Fruit fly (Drosophila melanogaster): ENCODE measurements around the gene fuss.

DNA sequence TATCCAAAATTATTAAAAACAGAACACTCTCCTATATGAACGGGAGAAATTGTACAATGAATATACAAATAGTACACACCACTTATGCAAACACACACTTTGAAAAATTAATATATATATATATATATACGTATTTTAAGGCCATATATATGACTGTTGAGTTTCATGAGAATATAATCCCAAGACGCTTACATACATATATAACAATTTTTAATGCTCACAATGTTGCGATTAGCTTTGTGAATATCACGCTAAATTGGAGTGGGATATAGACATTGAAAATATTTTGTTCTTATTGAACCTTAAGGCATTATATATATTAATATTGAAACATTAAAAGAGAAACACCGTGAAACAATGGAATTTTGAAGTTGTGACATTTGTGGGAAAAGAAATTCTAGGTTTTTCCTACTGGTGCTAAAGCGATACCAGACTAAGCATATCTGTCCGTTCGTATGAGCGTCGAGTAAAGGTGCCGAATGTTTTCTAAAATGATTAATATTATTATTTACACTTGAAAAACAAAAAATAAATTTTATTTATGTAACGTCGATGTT is 20.1 kb downstream of the fuss start, which contains the start of gene 4E-T:
- TF ChIP-seq CG9948 (tag; optimal IDR thresholded peaks at IDR 0.05) (no peak), gl (tag; optimal IDR thresholded peaks at IDR 0.05) (no peak), Ets98B (GFP tag; IDR thresholded peaks at IDR 0.05) (no peak), CG10348 (GFP tag; IDR thresholded peaks at IDR 0.05) (no peak), EcR (GFP tag; optimal IDR thresholded peaks at IDR 0.05) (no peak), CG8159 (tag; optimal IDR thresholded peaks at IDR 0.05) (no peak), D1 (tag; optimal IDR thresholded peaks at IDR 0.05) (peak; percentile 37), Pif1B (GFP tag; optimal IDR thresholded peaks at IDR 0.05) (no peak), rn (GFP tag; IDR thresholded peaks at IDR 0.05) (no peak), CG17806 (tag; optimal IDR thresholded peaks at IDR 0.05) (no peak)

All from whole organism, pupa.